Fruit fly (Drosophila melanogaster): ENCODE results near the gene Gr63a.

DNA sequence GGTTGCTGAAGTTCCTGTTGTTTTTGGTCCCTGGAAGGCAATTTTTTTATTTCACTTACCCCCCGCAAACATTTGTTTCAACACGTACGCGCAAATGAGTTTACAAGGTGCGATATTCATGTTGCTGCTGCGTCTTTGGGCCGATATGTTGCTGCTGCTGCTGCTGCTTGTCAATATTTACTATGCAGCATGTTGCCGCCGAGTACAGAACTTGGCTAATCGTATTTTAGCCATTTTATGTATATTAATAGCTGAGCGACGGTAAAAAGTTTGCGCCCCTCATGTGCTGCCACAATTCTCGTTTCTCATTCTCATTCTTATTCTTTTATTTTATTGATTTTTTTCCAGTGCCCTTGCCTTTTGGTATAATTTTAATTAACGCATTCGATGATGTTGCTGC lies 30.0 kb downstream of the Gr63a start:
- TF ChIP-seq CG13204 (GFP tag; optimal IDR thresholded peaks at IDR 0.05) = no peak
- no peak for TF ChIP-seq CG4496 (GFP tag; IDR thresholded peaks at IDR 0.05)
- TF ChIP-seq CG14655 (GFP tag; optimal IDR thresholded peaks at IDR 0.05) = no peak
- TF ChIP-seq Ets98B (GFP tag; IDR thresholded peaks at IDR 0.05) = no peak
- TF ChIP-seq Snoo (tag; optimal IDR thresholded peaks at IDR 0.05) = no peak
- no peak for TF ChIP-seq fd96Ca (GFP tag; IDR thresholded peaks at IDR 0.05)

Measured in whole organism, pupa.